Worm (Caenorhabditis elegans) whole organism, L1 larva: ENCODE data around the gene R08C7.11.

Source experiments
- C04F5.9 ChIP-seq: sonication (generic microtip); optimal IDR thresholded peaks from 2 replicates; lab custom pipeline; 2016; ENCODE audit warnings: missing genetic modification characterization, missing compliant biosample characterization
- C16A3.4 ChIP-seq: fragments of 150-350 bp; optimal IDR thresholded peaks from 2 replicates; lab custom pipeline; 2014; ENCODE audit warnings: missing biosample characterization, missing genetic modification characterization
- C34B4.2 ChIP-seq: sonication (generic microtip); optimal IDR thresholded peaks from 2 replicates; lab custom pipeline; 2017; ENCODE audit warnings: mild to moderate bottlenecking, missing genetic modification characterization, missing compliant biosample characterization
- aly-2 ChIP-seq: fragments of 150-350 bp; optimal IDR thresholded peaks from 2 replicates; lab custom pipeline; 2014; ENCODE audit warnings: missing biosample characterization, missing genetic modification characterization
- ama-1 ChIP-seq: fragments of 150-350 bp; optimal IDR thresholded peaks from 2 replicates; lab custom pipeline; 2014
- blmp-1 ChIP-seq: fragments of 150-350 bp; optimal IDR thresholded peaks from 2 replicates; lab custom pipeline; 2014; ENCODE audit warnings: missing biosample characterization, missing genetic modification characterization
- ceh-8 ChIP-seq: fragments of 200-800 bp; sonication (Bioruptor generic); optimal IDR thresholded peaks from 2 replicates; lab custom pipeline; 2018; ENCODE audit warnings: mild to moderate bottlenecking, missing genetic modification characterization, moderate library complexity, missing compliant biosample characterization
- ceh-88 ChIP-seq: fragments of 200-800 bp; sonication (Bioruptor generic); IDR thresholded peaks from 2 replicates; pipeline ENCODE4 v1.3.6; 2022; ENCODE audit warnings: missing genetic modification characterization, missing compliant biosample characterization
- ceh-90 ChIP-seq: sonication (generic microtip); optimal IDR thresholded peaks from 2 replicates; lab custom pipeline; 2016; ENCODE audit warnings: missing genetic modification characterization, missing compliant biosample characterization
- dpl-1 ChIP-seq, 3 experiments: fragments of 150-350 bp in 2 of 3; sonication (generic microtip) in 1 of 3; optimal IDR thresholded peaks; 2 replicates each; lab custom pipeline; 2014 to 2017; ENCODE audit warnings: missing biosample characterization in 3 of 3, missing genetic modification characterization in 3 of 3, missing genetic modification reagents in 3 of 3
- efl-1 ChIP-seq, 4 experiments: fragments of 150-350 bp; optimal IDR thresholded peaks in 3 of 4; peaks in 1 of 4; 1 replicate in 1 of 4; 2 replicates in 3 of 4; lab custom pipeline; 2014; ENCODE audit warnings: missing biosample characterization in 2 of 4, missing genetic modification characterization in 2 of 4, missing genetic modification reagents in 2 of 4
- egl-13 ChIP-seq: sonication (generic microtip); optimal IDR thresholded peaks from 2 replicates; lab custom pipeline; 2016; ENCODE audit warnings: missing genotype, missing genetic modification reagents, missing genetic modification characterization, missing compliant biosample characterization
- fkh-10 ChIP-seq: sonication (generic microtip); optimal IDR thresholded peaks from 2 replicates; lab custom pipeline; 2017; ENCODE audit warnings: missing biosample characterization, missing genetic modification reagents, missing genetic modification characterization
- fkh-8 ChIP-seq: sonication (generic microtip); optimal IDR thresholded peaks from 2 replicates; lab custom pipeline; 2016; ENCODE audit warnings: mild to moderate bottlenecking, missing genetic modification characterization, missing compliant biosample characterization
- fos-1 ChIP-seq: fragments of 150-350 bp; optimal IDR thresholded peaks from 2 replicates; lab custom pipeline; 2014; ENCODE audit warnings: missing biosample characterization, missing genetic modification characterization
- irx-1 ChIP-seq: sonication (generic microtip); optimal IDR thresholded peaks from 2 replicates; lab custom pipeline; 2016; ENCODE audit warnings: missing genetic modification characterization, missing compliant biosample characterization
- isw-1 ChIP-seq: fragments of 200-800 bp; sonication (Bioruptor generic); IDR thresholded peaks from 2 replicates; pipeline ENCODE4 v1.3.6; 2022; ENCODE audit warnings: missing genetic modification characterization, missing compliant biosample characterization
- lin-15B ChIP-seq: fragments of 150-350 bp; sonication (generic microtip); optimal IDR thresholded peaks from 3 replicates; lab custom pipeline; 2014; ENCODE audit warnings: missing biosample characterization, missing genetic modification characterization
- lin-39 ChIP-seq: fragments of 150-350 bp; optimal IDR thresholded peaks from 2 replicates; lab custom pipeline; 2014; ENCODE audit warnings: missing biosample characterization, missing genetic modification reagents, missing genetic modification characterization
- lsy-2 ChIP-seq, 2 experiments: fragments of 150-350 bp; optimal IDR thresholded peaks; 2 replicates each; lab custom pipeline; 2014; ENCODE audit warnings: missing biosample characterization in 2 of 2, missing genetic modification characterization in 2 of 2
- mab-9 ChIP-seq: fragments of 200-800 bp; sonication (Bioruptor generic); IDR thresholded peaks from 2 replicates; pipeline ENCODE4 v1.3.6; 2022; ENCODE audit warnings: missing genetic modification reagents, missing genetic modification characterization, missing compliant biosample characterization
- mef-2 ChIP-seq: fragments of 150-350 bp; optimal IDR thresholded peaks from 2 replicates; lab custom pipeline; 2014; ENCODE audit warnings: missing biosample characterization, missing genetic modification characterization
- mep-1 ChIP-seq: fragments of 150-350 bp; optimal IDR thresholded peaks from 2 replicates; lab custom pipeline; 2014; ENCODE audit warnings: missing biosample characterization, missing genetic modification characterization
- nhr-12 ChIP-seq: sonication (generic microtip); optimal IDR thresholded peaks from 2 replicates; lab custom pipeline; 2017; ENCODE audit warnings: missing biosample characterization, missing genetic modification characterization
- nhr-19 ChIP-seq: fragments of 200-800 bp; sonication (Bioruptor generic); conservative IDR thresholded peaks from 2 replicates; pipeline ENCODE4 v1.3.6; 2022; ENCODE audit warnings: missing genetic modification characterization, missing compliant biosample characterization
- nhr-20 ChIP-seq: sonication (generic microtip); optimal IDR thresholded peaks from 2 replicates; lab custom pipeline; 2016; ENCODE audit warnings: mild to moderate bottlenecking, missing genetic modification characterization, missing compliant biosample characterization
- nhr-76 ChIP-seq: sonication (generic microtip); optimal IDR thresholded peaks from 2 replicates; lab custom pipeline; 2017; ENCODE audit warnings: missing biosample characterization, missing genetic modification characterization
- nhr-85 ChIP-seq: sonication (generic microtip); peaks from one replicate; lab custom pipeline; 2016; ENCODE audit warnings: missing genetic modification characterization, inconsistent platforms, missing compliant biosample characterization
- pag-3 ChIP-seq: sonication (generic microtip); optimal IDR thresholded peaks from 2 replicates; lab custom pipeline; 2017; ENCODE audit warnings: missing genetic modification characterization, mild to moderate bottlenecking, missing compliant biosample characterization, antibody characterized with exemption, borderline replicate concordance; ENCODE audit not compliant: insufficient read depth
- rnt-1 ChIP-seq: sonication (generic microtip); optimal IDR thresholded peaks from 2 replicates; lab custom pipeline; 2016; ENCODE audit warnings: mild to moderate bottlenecking, missing genetic modification characterization, moderate library complexity, missing compliant biosample characterization
- skn-1 ChIP-seq: fragments of 150-350 bp; optimal IDR thresholded peaks from 2 replicates; lab custom pipeline; 2014; ENCODE audit warnings: missing biosample characterization, missing genetic modification characterization
- snpc-4 ChIP-seq: fragments of 150-350 bp; optimal IDR thresholded peaks from 2 replicates; lab custom pipeline; 2014; ENCODE audit warnings: missing biosample characterization, missing genetic modification characterization
- sptf-1 ChIP-seq: fragments of 150-350 bp; optimal IDR thresholded peaks from 2 replicates; lab custom pipeline; 2014; ENCODE audit warnings: missing biosample characterization, missing genetic modification characterization
- swsn-7 ChIP-seq: sonication (generic microtip); optimal IDR thresholded peaks from 2 replicates; lab custom pipeline; 2016; ENCODE audit warnings: missing genetic modification characterization, missing compliant biosample characterization
- unc-62 ChIP-seq: fragments of 150-350 bp; optimal IDR thresholded peaks from 2 replicates; lab custom pipeline; 2014; ENCODE audit warnings: missing biosample characterization, missing genetic modification reagents, missing genetic modification characterization
- unc-86 ChIP-seq: sonication (generic microtip); optimal IDR thresholded peaks from 2 replicates; lab custom pipeline; 2016; ENCODE audit warnings: missing genetic modification characterization, missing compliant biosample characterization
- vab-15 ChIP-seq: sonication (generic microtip); optimal IDR thresholded peaks from 2 replicates; lab custom pipeline; 2017; ENCODE audit warnings: missing genotype, mild to moderate bottlenecking, missing genetic modification characterization, missing compliant biosample characterization
- ztf-4 ChIP-seq: fragments of 150-350 bp; optimal IDR thresholded peaks from 2 replicates; lab custom pipeline; 2014; ENCODE audit warnings: missing biosample characterization, missing genetic modification characterization

The R08C7.11 gene

ce11 chrIV:4468046-4468727, 13.4 kb upstream of the R08C7.11 start (continued):
- peak; percentile 95 for TF ChIP-seq ama-1 (lab: Kevin White, UChicago)
- TF ChIP-seq ceh-88, result 0 out of 2 replicates have a peak, but pooled peaks have one; percentile 51
- TF ChIP-seq egl-13, result no peak
- TF ChIP-seq nhr-20 (tag; lab: Kevin White, UChicago), result peak; percentile 20
- peak; percentile 24 for TF ChIP-seq fkh-8 (tag; lab: Kevin White, UChicago)
- TF ChIP-seq efl-1 (optimal IDR thresholded peaks at IDR 0.05; lab: Kevin White, UChicago), result peak in 1 of 2 experiments; percentile 17
- TF ChIP-seq efl-1 (GFP tag; optimal IDR thresholded peaks at IDR 0.05 in 1 of 2; lab: Kevin White, UChicago), result peak in 1 of 2 experiments; percentile 91

- no peak for TF ChIP-seq aly-2
- TF ChIP-seq mef-2, result no peak
- TF ChIP-seq rnt-1 (tag; lab: Kevin White, UChicago), result no peak
- no peak for TF ChIP-seq pag-3 (tag; lab: Kevin White, UChicago)
- no peak for TF ChIP-seq irx-1 (tag; lab: Kevin White, UChicago)
- TF ChIP-seq lin-39 (tag; lab: Kevin White, UChicago), result no peak
- TF ChIP-seq mep-1 (tag; lab: Kevin White, UChicago), result no peak
- TF ChIP-seq ceh-8, result no peak
- TF ChIP-seq snpc-4 (tag; lab: Kevin White, UChicago), result no peak
- TF ChIP-seq isw-1 (GFP tag; lab: Robert Waterston, UW), result no peak
- no peak for TF ChIP-seq fkh-10 (GFP tag; lab: Kevin White, UChicago)
- TF ChIP-seq C34B4.2, result no peak
- TF ChIP-seq lsy-2 (tag; optimal IDR thresholded peaks at IDR 0.05; lab: Kevin White, UChicago), result no peak
- no peak for TF ChIP-seq nhr-19 (GFP tag; lab: Robert Waterston, UW)
- no peak for TF ChIP-seq unc-86 (tag; lab: Kevin White, UChicago)
- TF ChIP-seq unc-62 (GFP tag; lab: Kevin White, UChicago), result no peak
- no peak for TF ChIP-seq skn-1 (tag; lab: Kevin White, UChicago)
These were observed 10.4 kb upstream of the R08C7.11 start, which contains the start of gene M01H9.5 for ce11 chrIV:4465184-4465583. Gene M01H9.5 (plus strand): TSS chrIV:4465484.

- TF ChIP-seq nhr-85 (tag; lab: Kevin White, UChicago) (no peak), ztf-4 (tag; lab: Kevin White, UChicago) (no peak), blmp-1 (no peak), ceh-90 (tag; lab: Kevin White, UChicago) (no peak), sptf-1 (tag; lab: Kevin White, UChicago) (no peak), C04F5.9 (tag; lab: Kevin White, UChicago) (no peak), dpl-1 (GFP tag; optimal IDR thresholded peaks at IDR 0.05; lab: Kevin White, UChicago) (no peak), lsy-2 (tag; optimal IDR thresholded peaks at IDR 0.05; lab: Kevin White, UChicago) (no peak), nhr-76 (tag; lab: Kevin White, UChicago) (no peak), rnt-1 (tag; lab: Kevin White, UChicago) (no peak), C16A3.4 (no peak), efl-1 (optimal IDR thresholded peaks at IDR 0.05; lab: Kevin White, UChicago) (no peak), efl-1 (GFP tag; optimal IDR thresholded peaks at IDR 0.05 in 1 of 2; lab: Kevin White, UChicago) (no peak), irx-1 (tag; lab: Kevin White, UChicago) (no peak), nhr-19 (GFP tag; lab: Robert Waterston, UW) (no peak), vab-15 (tag; lab: Kevin White, UChicago) (no peak), swsn-7 (tag; lab: Kevin White, UChicago) (no peak)
These were observed 8.4 kb upstream of the R08C7.11 start, which contains the start of gene M01H9.2 for ce11 chrIV:4463132-4463531. Gene M01H9.2 (minus strand): TSS chrIV:4463232.

- no peak for TF ChIP-seq efl-1 (optimal IDR thresholded peaks at IDR 0.05; lab: Kevin White, UChicago)
- TF ChIP-seq efl-1 (GFP tag; optimal IDR thresholded peaks at IDR 0.05 in 1 of 2; lab: Kevin White, UChicago), result peak in 1 of 2 experiments; percentile 87
- TF ChIP-seq nhr-12 (tag; lab: Kevin White, UChicago), result no peak
- TF ChIP-seq mab-9, result no peak
- peak; percentile 27 for TF ChIP-seq nhr-85 (tag; lab: Kevin White, UChicago)
- TF ChIP-seq lin-15B (tag; lab: Kevin White, UChicago), result no peak
- TF ChIP-seq pag-3 (tag; lab: Kevin White, UChicago), result no peak
- no peak for TF ChIP-seq fos-1 (tag; lab: Kevin White, UChicago)
These were observed 4.6 kb upstream of the R08C7.11 start for ce11 chrIV:4459342-4459741.
